Fruit fly (Drosophila melanogaster): Measurements from ENCODE around the gene CG7453.

The CG7453 gene

DNA sequence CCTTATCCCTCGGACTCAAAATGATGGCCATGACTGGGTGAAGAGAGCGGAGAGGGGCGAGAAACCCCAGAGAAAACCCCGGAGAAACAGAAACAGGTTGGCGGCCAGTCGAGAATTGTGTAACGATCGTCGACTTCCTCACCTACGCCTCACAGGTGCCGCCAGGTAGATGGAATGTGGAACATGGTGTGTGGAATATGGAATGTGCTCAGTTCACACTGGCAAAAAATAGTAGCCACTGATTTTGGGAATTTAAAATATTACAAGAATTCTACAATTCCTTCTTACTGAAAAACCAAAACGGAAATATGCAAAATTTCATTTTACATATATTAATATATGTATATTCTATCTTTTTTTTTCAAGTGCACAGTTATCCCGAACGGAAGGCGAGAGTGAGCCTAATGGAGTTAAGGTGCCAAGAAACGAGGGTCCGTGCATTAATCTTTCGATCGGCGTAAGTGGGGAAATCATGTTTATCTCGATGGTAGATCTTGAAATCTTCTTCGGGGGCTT lies 24.0 kb upstream of the CG7453 start (continued):
- peak; percentile 68 for TF ChIP-seq Hmr (GFP tag; optimal IDR thresholded peaks at IDR 0.05)
- peak; percentile 53 for TF ChIP-seq CG12299 (tag; optimal IDR thresholded peaks at IDR 0.05)
- TF ChIP-seq CG14860 (GFP tag; IDR thresholded peaks at IDR 0.05; ENCODE audit: partially characterized antibody): no peak
- no peak for TF ChIP-seq seq (GFP tag; IDR thresholded peaks at IDR 0.05)
- peak; percentile 81 for TF ChIP-seq CG30431 (GFP tag; optimal IDR thresholded peaks at IDR 0.05)
- TF ChIP-seq Asciz (GFP tag; optimal IDR thresholded peaks at IDR 0.05): peak; percentile 54
- TF ChIP-seq oc (tag; optimal IDR thresholded peaks at IDR 0.05): peak; percentile 67
- TF ChIP-seq CG7839 (tag; optimal IDR thresholded peaks at IDR 0.05): peak; percentile 89
- TF ChIP-seq Hsf (GFP tag; optimal IDR thresholded peaks at IDR 0.05): peak; percentile 54
- peak; percentile 76; the same call in 2 of the 3 replicates for TF ChIP-seq CG34422 (GFP tag; IDR thresholded peaks at IDR 0.05)
- TF ChIP-seq Ets65A (GFP tag): peak; percentile 87
- TF ChIP-seq CG31365 (tag; optimal IDR thresholded peaks at IDR 0.05): no peak
- no peak for TF ChIP-seq hkb (optimal IDR thresholded peaks at IDR 0.05)
- peak; percentile 82 for TF ChIP-seq hkb (GFP tag; IDR thresholded peaks at IDR 0.05)
- TF ChIP-seq HLH54F (GFP tag; optimal IDR thresholded peaks at IDR 0.05): no peak
- peak; percentile 58; the same call in 1 of the 2 replicates for TF ChIP-seq stc (GFP tag; IDR thresholded peaks at IDR 0.05)
- TF ChIP-seq dmrt99B (tag; optimal IDR thresholded peaks at IDR 0.05): peak; percentile 80
- peak; percentile 51; the same call in 1 of the 2 replicates for TF ChIP-seq CG17612 (GFP tag; IDR thresholded peaks at IDR 0.05)
- TF ChIP-seq CG9437 (GFP tag; optimal IDR thresholded peaks at IDR 0.05): peak; percentile 60
- peak; percentile 93 for TF ChIP-seq gem (tag; optimal IDR thresholded peaks at IDR 0.05)
- peak in 1 of 2 experiments; percentile 2 for TF ChIP-seq insv (GFP tag; optimal IDR thresholded peaks at IDR 0.05)
- peak; percentile 70 for TF ChIP-seq Ada2b (GFP tag; IDR thresholded peaks at IDR 0.05)
- TF ChIP-seq CG11504 (tag; optimal IDR thresholded peaks at IDR 0.05): peak; percentile 79
- peak; percentile 97 for TF ChIP-seq CG33557 (GFP tag; optimal IDR thresholded peaks at IDR 0.05)
- TF ChIP-seq CG4854 (GFP tag; optimal IDR thresholded peaks at IDR 0.05): peak; percentile 24
- TF ChIP-seq BtbVII (GFP tag; optimal IDR thresholded peaks at IDR 0.05): peak; percentile 53
- peak; percentile 73 for TF ChIP-seq HLH3B (GFP tag; IDR thresholded peaks at IDR 0.05)
- TF ChIP-seq B-H1 (GFP tag; IDR thresholded peaks at IDR 0.05): peak; percentile 75
- TF ChIP-seq CG17802 (tag; optimal IDR thresholded peaks at IDR 0.05): peak; percentile 40
- peak; percentile 8 for TF ChIP-seq MESR4 (GFP tag; optimal IDR thresholded peaks at IDR 0.05)
- peak; percentile 43 for TF ChIP-seq cato (GFP tag; optimal IDR thresholded peaks at IDR 0.05; ENCODE audit: borderline replicate concordance)
- TF ChIP-seq CG1529 (GFP tag; optimal IDR thresholded peaks at IDR 0.05): peak; percentile 76
- peak; percentile 46 for TF ChIP-seq ewg (GFP tag; optimal IDR thresholded peaks at IDR 0.05)
- peak; percentile 69 for TF ChIP-seq CG14667 (GFP tag; IDR thresholded peaks at IDR 0.05)
- TF ChIP-seq gcm (GFP tag; optimal IDR thresholded peaks at IDR 0.05): peak; percentile 85
- TF ChIP-seq CG9817 (tag; optimal IDR thresholded peaks at IDR 0.05): peak; percentile 63
- peak; percentile 70 for TF ChIP-seq CG9215 (GFP tag; IDR thresholded peaks at IDR 0.05)
- peak; percentile 64 for TF ChIP-seq danr (GFP tag; IDR thresholded peaks at IDR 0.05)
- TF ChIP-seq CG30020 (tag; optimal IDR thresholded peaks at IDR 0.05): peak; percentile 51
- peak in 1 of 2 experiments; percentile 20 for TF ChIP-seq crp (GFP tag; optimal IDR thresholded peaks at IDR 0.05)
- TF ChIP-seq bbx (GFP tag; IDR thresholded peaks at IDR 0.05; ENCODE audit: partially characterized antibody): no peak
- peak; percentile 73; the same call in 1 of the 2 replicates for TF ChIP-seq Awh (GFP tag; IDR thresholded peaks at IDR 0.05)
- TF ChIP-seq fd3F (GFP tag; optimal IDR thresholded peaks at IDR 0.05): peak; percentile 25
- TF ChIP-seq CG6683 (GFP tag; optimal IDR thresholded peaks at IDR 0.05): peak; percentile 48
- TF ChIP-seq gfzf (GFP tag; optimal IDR thresholded peaks at IDR 0.05): no peak
- TF ChIP-seq Xrp1 (GFP tag; IDR thresholded peaks at IDR 0.05): peak; percentile 95
- peak; percentile 95 for TF ChIP-seq CG2712 (tag; optimal IDR thresholded peaks at IDR 0.05)
- peak; percentile 77 for TF ChIP-seq Ptx1 (GFP tag; IDR thresholded peaks at IDR 0.05)
- peak; percentile 65 for TF ChIP-seq CG3065 (GFP tag; optimal IDR thresholded peaks at IDR 0.05)
- TF ChIP-seq Myb (GFP tag; optimal IDR thresholded peaks at IDR 0.05): no peak
